Worm (Caenorhabditis elegans): ENCODE data around the gene F48G7.13.

DNA sequence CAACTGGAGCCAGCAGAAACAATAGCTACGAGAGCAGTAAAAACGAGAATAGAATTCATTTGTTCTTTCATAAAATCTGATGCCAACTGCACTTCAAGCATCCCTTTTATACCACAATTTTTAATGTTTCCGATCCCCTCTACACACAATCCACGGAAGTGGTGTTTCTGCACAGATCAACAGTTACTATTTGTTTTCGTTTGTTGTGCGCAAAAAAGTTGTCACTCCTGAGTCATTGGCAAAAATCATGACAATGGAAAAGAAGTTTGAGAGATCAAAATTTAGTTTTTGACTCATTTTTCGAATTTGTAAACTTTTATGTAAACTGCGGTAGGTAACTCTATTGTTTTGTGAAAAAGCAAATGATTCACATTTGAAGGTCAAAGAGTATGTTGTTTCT, 11.3 kb upstream of the F48G7.13 start, which contains the start of gene srlf-37:
- no peak for TF ChIP-seq ama-1 (optimal IDR thresholded peaks at IDR 0.05)
- TF ChIP-seq hmbx-1 (tag; optimal IDR thresholded peaks at IDR 0.05) = no peak
- no peak for TF ChIP-seq tbx-11 (GFP tag; IDR thresholded peaks at IDR 0.05)
- no peak for TF ChIP-seq ceh-36 (tag; optimal IDR thresholded peaks at IDR 0.05)
